ENCODE assay signal across 1 worm cellular context in genomic region chrII:14489407-14489806, ce11.
A peak's percentile ranks its signal among the peaks of the same experiment; 100 is the strongest.
TF ChIP-seq lines count a peak whose summit lies in the region.

vnut-1 (plus strand) TSS chrII:14489802.

TF ChIP-seq in whole organism, L1 larva, 84 proteins besides CTCF, POLR2A, EP300 and RAD21 (continued from another document):
- TF ChIP-seq dsc-1 (tag; optimal IDR thresholded peaks at IDR 0.05; lab: Kevin White, UChicago) (no peak), xbp-1 (tag; optimal IDR thresholded peaks at IDR 0.05; lab: Kevin White, UChicago) (no peak), efl-3 (GFP tag; optimal IDR thresholded peaks at IDR 0.05; lab: Kevin White, UChicago) (no peak), mab-9 (GFP tag; IDR thresholded peaks at IDR 0.05; lab: Robert Waterston, UW) (no peak), lsy-2 (tag; optimal IDR thresholded peaks at IDR 0.05; lab: Kevin White, UChicago) (peak; percentile 13 to 26), nhr-84 (tag; optimal IDR thresholded peaks at IDR 0.05; lab: Kevin White, UChicago) (no peak), ceh-63 (GFP tag; optimal IDR thresholded peaks at IDR 0.05; lab: Kevin White, UChicago) (no peak), nhr-90 (tag; optimal IDR thresholded peaks at IDR 0.05; lab: Kevin White, UChicago; ENCODE audit: poor library complexity) (peak; percentile 39), pqm-1 (tag; optimal IDR thresholded peaks at IDR 0.05; lab: Kevin White, UChicago) (no peak), nhr-20 (tag; optimal IDR thresholded peaks at IDR 0.05; lab: Kevin White, UChicago) (peak; percentile 37), nhr-85 (tag; lab: Kevin White, UChicago) (peak; percentile 72), unc-62 (GFP tag; optimal IDR thresholded peaks at IDR 0.05; lab: Kevin White, UChicago) (no peak), Y116A8C.19 (tag; optimal IDR thresholded peaks at IDR 0.05; lab: Kevin White, UChicago; ENCODE audit: borderline replicate concordance) (no peak), C04F5.9 (tag; optimal IDR thresholded peaks at IDR 0.05; lab: Kevin White, UChicago) (no peak)
TF ChIP-seq in whole organism, L1 larva: peak in this region for 16.
